In genomic region chr3R:18274328-18275098, dm6 we compare ENCODE assay signal across 4 fruit fly cellular contexts.
TF ChIP-seq lines count a peak whose summit lies in the region.

Vps39 (minus strand) TSS chr3R:18274446.
eIF1A (plus strand) TSS chr3R:18274665.

- TF ChIP-seq CTCF in whole organism, embryonic (GFP tag; optimal IDR thresholded peaks at IDR 0.05; lab: Kevin White, UChicago), result no peak

TF ChIP-seq in whole organism, adult, 20 proteins besides CTCF, POLR2A, EP300 and RAD21:
- peak; percentile 14 for TF ChIP-seq tj (GFP tag; optimal IDR thresholded peaks at IDR 0.05; lab: Kevin White, UChicago)
- no peak for TF ChIP-seq toe (GFP tag; optimal IDR thresholded peaks at IDR 0.05; lab: Kevin White, UChicago)
- TF ChIP-seq cnc (optimal IDR thresholded peaks at IDR 0.05; lab: Kevin White, UChicago), result no peak
- TF ChIP-seq Crg-1 (GFP tag; optimal IDR thresholded peaks at IDR 0.05; lab: Kevin White, UChicago), result peak; percentile 55
- peak; percentile 13 for TF ChIP-seq pad (GFP tag; optimal IDR thresholded peaks at IDR 0.05; lab: Kevin White, UChicago)
- peak; percentile 47 for TF ChIP-seq CG14711 (tag; optimal IDR thresholded peaks at IDR 0.05; lab: Kevin White, UChicago)
- TF ChIP-seq CG5204 (GFP tag; optimal IDR thresholded peaks at IDR 0.05; lab: Kevin White, UChicago), result no peak
- TF ChIP-seq CG12768 (GFP tag; optimal IDR thresholded peaks at IDR 0.05; lab: Kevin White, UChicago), result peak; percentile 12
- peak; percentile 66 for TF ChIP-seq Mnt (GFP tag; optimal IDR thresholded peaks at IDR 0.05; lab: Kevin White, UChicago)
- peak; percentile 53 for TF ChIP-seq CG33017 (tag; optimal IDR thresholded peaks at IDR 0.05; lab: Kevin White, UChicago)
- peak; percentile 41 for TF ChIP-seq ovo (GFP tag; optimal IDR thresholded peaks at IDR 0.05; lab: Kevin White, UChicago)
- TF ChIP-seq CG11617 (GFP tag; optimal IDR thresholded peaks at IDR 0.05; lab: Kevin White, UChicago), result peak; percentile 6
- TF ChIP-seq Hr96 (GFP tag; optimal IDR thresholded peaks at IDR 0.05; lab: Kevin White, UChicago), result peak; percentile 67
- no peak for TF ChIP-seq kay (GFP tag; lab: Kevin White, UChicago; ENCODE audit: borderline replicate concordance)
- peak; percentile 66 for TF ChIP-seq CG1620 (GFP tag; optimal IDR thresholded peaks at IDR 0.05; lab: Kevin White, UChicago)
- TF ChIP-seq CG7045 (GFP tag; optimal IDR thresholded peaks at IDR 0.05; lab: Kevin White, UChicago), result peak; percentile 33
- TF ChIP-seq bab1 (GFP tag; optimal IDR thresholded peaks at IDR 0.05; lab: Kevin White, UChicago), result no peak
- peak; percentile 33 for TF ChIP-seq CG7101 (tag; optimal IDR thresholded peaks at IDR 0.05; lab: Kevin White, UChicago)
- TF ChIP-seq cic (GFP tag; optimal IDR thresholded peaks at IDR 0.05; lab: Kevin White, UChicago), result peak; percentile 5
- peak; percentile 33 for TF ChIP-seq Clk (GFP tag; optimal IDR thresholded peaks at IDR 0.05; lab: Kevin White, UChicago)

TF ChIP-seq in whole organism, embryonic, 481 proteins besides CTCF, POLR2A, EP300 and RAD21 (continues in another document):
- TF ChIP-seq aop (GFP tag; IDR thresholded peaks at IDR 0.05; lab: Robert Waterston, UW), result no peak
- TF ChIP-seq CG10321 (GFP tag; IDR thresholded peaks at IDR 0.05; lab: Robert Waterston, UW), result no peak
- TF ChIP-seq tx (GFP tag; optimal IDR thresholded peaks at IDR 0.05; lab: Kevin White, UChicago), result peak; percentile 3
- no peak for TF ChIP-seq CG11560 (tag; IDR thresholded peaks at IDR 0.05; lab: Robert Waterston, UW)
- TF ChIP-seq yki (optimal IDR thresholded peaks at IDR 0.05; lab: Kevin White, UChicago), result no peak
- TF ChIP-seq CG4424 (GFP tag; optimal IDR thresholded peaks at IDR 0.05; lab: Kevin White, UChicago), result peak; percentile 35
- TF ChIP-seq lola (GFP tag; optimal IDR thresholded peaks at IDR 0.05; lab: Kevin White, UChicago), result peak in 1 of 3 experiments; percentile 24
- TF ChIP-seq Camta (GFP tag; optimal IDR thresholded peaks at IDR 0.05; lab: Kevin White, UChicago), result peak; percentile 31
- peak; percentile 50 for TF ChIP-seq NC2β (GFP tag; optimal IDR thresholded peaks at IDR 0.05; lab: Kevin White, UChicago)
- no peak for TF ChIP-seq D19A (tag; optimal IDR thresholded peaks at IDR 0.05; lab: Kevin White, UChicago)
- peak; percentile 69 for TF ChIP-seq Opbp (GFP tag; IDR thresholded peaks at IDR 0.05; lab: Robert Waterston, UW; ENCODE audit: partially characterized antibody)
- no peak for TF ChIP-seq seq (GFP tag; IDR thresholded peaks at IDR 0.05; lab: Robert Waterston, UW)
- TF ChIP-seq NK7.1 (GFP tag; optimal IDR thresholded peaks at IDR 0.05; lab: Kevin White, UChicago), result no peak
- TF ChIP-seq CG10959 (GFP tag; IDR thresholded peaks at IDR 0.05; lab: Robert Waterston, UW), result no peak
- no peak for TF ChIP-seq CG43689 (GFP tag; IDR thresholded peaks at IDR 0.05; lab: Robert Waterston, UW)
- TF ChIP-seq CG18764 (GFP tag; optimal IDR thresholded peaks at IDR 0.05; lab: Kevin White, UChicago), result no peak
- TF ChIP-seq trem (tag; optimal IDR thresholded peaks at IDR 0.05; lab: Kevin White, UChicago), result peak; percentile 95
- TF ChIP-seq CG6791 (GFP tag; IDR thresholded peaks at IDR 0.05; lab: Robert Waterston, UW; ENCODE audit: partially characterized antibody), result peak; percentile 74; the same call in 2 of the 3 replicates
- TF ChIP-seq Hsf (GFP tag; optimal IDR thresholded peaks at IDR 0.05; lab: Kevin White, UChicago), result no peak
- peak; percentile 92 for TF ChIP-seq BEAF-32 (GFP tag; optimal IDR thresholded peaks at IDR 0.05; lab: Kevin White, UChicago)
- no peak for TF ChIP-seq CG2678 (tag; optimal IDR thresholded peaks at IDR 0.05; lab: Kevin White, UChicago)
- TF ChIP-seq Sry-δ (GFP tag; optimal IDR thresholded peaks at IDR 0.05; lab: Kevin White, UChicago), result peak; percentile 95
- TF ChIP-seq Dref (GFP tag; IDR thresholded peaks at IDR 0.05; lab: Robert Waterston, UW), result peak; percentile 83
- peak; percentile 81 for TF ChIP-seq row (GFP tag; IDR thresholded peaks at IDR 0.05; lab: Robert Waterston, UW)
- peak; percentile 46 for TF ChIP-seq CG10267 (tag; optimal IDR thresholded peaks at IDR 0.05; lab: Kevin White, UChicago)

TF ChIP-seq in whole organism, prepupa, 60 proteins besides CTCF, POLR2A, EP300 and RAD21 (continues in another document):
- TF ChIP-seq Smox (GFP tag; optimal IDR thresholded peaks at IDR 0.05; lab: Kevin White, UChicago), result no peak
- TF ChIP-seq CG6808 (GFP tag; optimal IDR thresholded peaks at IDR 0.05; lab: Kevin White, UChicago), result no peak
- peak; percentile 32 for TF ChIP-seq cyc (GFP tag; optimal IDR thresholded peaks at IDR 0.05; lab: Kevin White, UChicago)
- no peak for TF ChIP-seq Blimp-1 (GFP tag; optimal IDR thresholded peaks at IDR 0.05; lab: Kevin White, UChicago)
- TF ChIP-seq Lpt (GFP tag; optimal IDR thresholded peaks at IDR 0.05; lab: Kevin White, UChicago), result no peak
- no peak for TF ChIP-seq Sox15 (GFP tag; optimal IDR thresholded peaks at IDR 0.05; lab: Kevin White, UChicago)
- TF ChIP-seq salr (GFP tag; optimal IDR thresholded peaks at IDR 0.05; lab: Kevin White, UChicago), result no peak
- TF ChIP-seq Sox14 (GFP tag; optimal IDR thresholded peaks at IDR 0.05; lab: Kevin White, UChicago), result peak; percentile 17
- no peak for TF ChIP-seq CG9139 (GFP tag; optimal IDR thresholded peaks at IDR 0.05; lab: Kevin White, UChicago)
- TF ChIP-seq fd59A (GFP tag; optimal IDR thresholded peaks at IDR 0.05; lab: Kevin White, UChicago), result no peak
- no peak for TF ChIP-seq CG4318 (GFP tag; optimal IDR thresholded peaks at IDR 0.05; lab: Kevin White, UChicago)
- TF ChIP-seq Eip93F (GFP tag; optimal IDR thresholded peaks at IDR 0.05; lab: Kevin White, UChicago), result peak; percentile 42
- no peak for TF ChIP-seq CG6792 (GFP tag; optimal IDR thresholded peaks at IDR 0.05; lab: Kevin White, UChicago)
- no peak for TF ChIP-seq Ets96B (tag; optimal IDR thresholded peaks at IDR 0.05; lab: Kevin White, UChicago)
- TF ChIP-seq esn (GFP tag; optimal IDR thresholded peaks at IDR 0.05; lab: Kevin White, UChicago), result peak; percentile 29
- no peak for TF ChIP-seq net (GFP tag; optimal IDR thresholded peaks at IDR 0.05; lab: Kevin White, UChicago)
- TF ChIP-seq Hr4 (GFP tag; optimal IDR thresholded peaks at IDR 0.05; lab: Kevin White, UChicago), result peak; percentile 42
- TF ChIP-seq CG15336 (GFP tag; IDR thresholded peaks at IDR 0.05; lab: Robert Waterston, UW), result no peak; the same call in 1 of the 2 replicates
- TF ChIP-seq Eip75B (GFP tag; optimal IDR thresholded peaks at IDR 0.05; lab: Kevin White, UChicago), result no peak
- TF ChIP-seq Hr38 (GFP tag; optimal IDR thresholded peaks at IDR 0.05; lab: Kevin White, UChicago), result no peak
- no peak for TF ChIP-seq CG11902 (GFP tag; optimal IDR thresholded peaks at IDR 0.05; lab: Kevin White, UChicago)
- TF ChIP-seq CG31627 (GFP tag; optimal IDR thresholded peaks at IDR 0.05; lab: Kevin White, UChicago), result peak; percentile 17
- TF ChIP-seq Gug (GFP tag; IDR thresholded peaks at IDR 0.05; lab: Robert Waterston, UW), result no peak
- TF ChIP-seq CG10669 (GFP tag; optimal IDR thresholded peaks at IDR 0.05; lab: Kevin White, UChicago), result no peak
- TF ChIP-seq CG8119 (GFP tag; IDR thresholded peaks at IDR 0.05; lab: Robert Waterston, UW), result no peak
- peak; percentile 36 for TF ChIP-seq lz (GFP tag; optimal IDR thresholded peaks at IDR 0.05; lab: Kevin White, UChicago)
- no peak for TF ChIP-seq fd85E (GFP tag; optimal IDR thresholded peaks at IDR 0.05; lab: Kevin White, UChicago)

TF ChIP-seq in whole organism, wandering third instar larva, 38 proteins besides CTCF, POLR2A, EP300 and RAD21:
- peak; percentile 39 for TF ChIP-seq fru (GFP tag; optimal IDR thresholded peaks at IDR 0.05; lab: Kevin White, UChicago)
- no peak for TF ChIP-seq Sp1 (GFP tag; optimal IDR thresholded peaks at IDR 0.05; lab: Kevin White, UChicago)
- peak in 1 of 2 experiments; percentile 36 for TF ChIP-seq foxo (GFP tag; optimal IDR thresholded peaks at IDR 0.05; lab: Kevin White, UChicago)
- peak; percentile 17 for TF ChIP-seq CG9705 (GFP tag; optimal IDR thresholded peaks at IDR 0.05; lab: Kevin White, UChicago)
- TF ChIP-seq Jra (GFP tag; optimal IDR thresholded peaks at IDR 0.05; lab: Kevin White, UChicago), result peak; percentile 69
- no peak for TF ChIP-seq brk (GFP tag; optimal IDR thresholded peaks at IDR 0.05; lab: Kevin White, UChicago)
- peak; percentile 16 for TF ChIP-seq ey (GFP tag; optimal IDR thresholded peaks at IDR 0.05; lab: Kevin White, UChicago)
- peak; percentile 47 for TF ChIP-seq br (GFP tag; optimal IDR thresholded peaks at IDR 0.05; lab: Kevin White, UChicago)
- no peak for TF ChIP-seq sage (GFP tag; optimal IDR thresholded peaks at IDR 0.05; lab: Kevin White, UChicago)
- peak; percentile 13 for TF ChIP-seq Myc (optimal IDR thresholded peaks at IDR 0.05; lab: Kevin White, UChicago)
- TF ChIP-seq Rel (GFP tag; optimal IDR thresholded peaks at IDR 0.05; lab: Kevin White, UChicago), result no peak
- no peak for TF ChIP-seq Rel (tag; optimal IDR thresholded peaks at IDR 0.05; lab: Kevin White, UChicago)
- TF ChIP-seq sv (GFP tag; optimal IDR thresholded peaks at IDR 0.05; lab: Kevin White, UChicago), result peak; percentile 42
